Fruit fly (Drosophila melanogaster): ENCODE results near the gene CG17249.

CG17249 gene

dm6 chr3L:1688569-1688968 lies 41.3 kb upstream of the CG17249 start:
- TF ChIP-seq toe (GFP tag; optimal IDR thresholded peaks at IDR 0.05) (no peak), CG1620 (GFP tag; optimal IDR thresholded peaks at IDR 0.05) (no peak), tj (GFP tag; optimal IDR thresholded peaks at IDR 0.05) (peak; percentile 40)

dm6 chr3L:1688161-1688560 lies 40.9 kb upstream of the CG17249 start:
- TF ChIP-seq kay (GFP tag; ENCODE audit: borderline replicate concordance), result no peak
- TF ChIP-seq bab1 (GFP tag; optimal IDR thresholded peaks at IDR 0.05), result no peak

- TF ChIP-seq CG7045 (GFP tag; optimal IDR thresholded peaks at IDR 0.05), result no peak
- TF ChIP-seq tj (GFP tag; optimal IDR thresholded peaks at IDR 0.05), result no peak
- no peak for TF ChIP-seq CG1620 (GFP tag; optimal IDR thresholded peaks at IDR 0.05)
- no peak for TF ChIP-seq CG33017 (tag; optimal IDR thresholded peaks at IDR 0.05)
- no peak for TF ChIP-seq Mnt (GFP tag; optimal IDR thresholded peaks at IDR 0.05)
- TF ChIP-seq cnc (optimal IDR thresholded peaks at IDR 0.05), result no peak
- no peak for TF ChIP-seq CG5204 (GFP tag; optimal IDR thresholded peaks at IDR 0.05)
- TF ChIP-seq Hr96 (GFP tag; optimal IDR thresholded peaks at IDR 0.05), result no peak
- TF ChIP-seq ovo (GFP tag; optimal IDR thresholded peaks at IDR 0.05), result no peak
- TF ChIP-seq Clk (GFP tag; optimal IDR thresholded peaks at IDR 0.05), result no peak
- TF ChIP-seq CG7101 (tag; optimal IDR thresholded peaks at IDR 0.05), result no peak
- TF ChIP-seq Crg-1 (GFP tag; optimal IDR thresholded peaks at IDR 0.05), result no peak
- TF ChIP-seq pad (GFP tag; optimal IDR thresholded peaks at IDR 0.05), result no peak
- no peak for TF ChIP-seq CG11617 (GFP tag; optimal IDR thresholded peaks at IDR 0.05)
- no peak for TF ChIP-seq CG12768 (GFP tag; optimal IDR thresholded peaks at IDR 0.05)
- no peak for TF ChIP-seq CG14711 (tag; optimal IDR thresholded peaks at IDR 0.05)
- TF ChIP-seq bab1 (GFP tag; optimal IDR thresholded peaks at IDR 0.05), result no peak
- TF ChIP-seq toe (GFP tag; optimal IDR thresholded peaks at IDR 0.05), result no peak
- no peak for TF ChIP-seq cic (GFP tag; optimal IDR thresholded peaks at IDR 0.05)
Measured at dm6 chr3L:1683091-1683490, 35.8 kb upstream of the CG17249 start.

- TF ChIP-seq cnc (optimal IDR thresholded peaks at IDR 0.05), result no peak
- no peak for TF ChIP-seq CG33017 (tag; optimal IDR thresholded peaks at IDR 0.05)
- TF ChIP-seq CG11617 (GFP tag; optimal IDR thresholded peaks at IDR 0.05), result no peak
- TF ChIP-seq bab1 (GFP tag; optimal IDR thresholded peaks at IDR 0.05), result no peak
- TF ChIP-seq CG1620 (GFP tag; optimal IDR thresholded peaks at IDR 0.05), result no peak
- TF ChIP-seq Clk (GFP tag; optimal IDR thresholded peaks at IDR 0.05), result no peak
- no peak for TF ChIP-seq tj (GFP tag; optimal IDR thresholded peaks at IDR 0.05)
- TF ChIP-seq toe (GFP tag; optimal IDR thresholded peaks at IDR 0.05), result no peak
- no peak for TF ChIP-seq CG14711 (tag; optimal IDR thresholded peaks at IDR 0.05)
- no peak for TF ChIP-seq CG12768 (GFP tag; optimal IDR thresholded peaks at IDR 0.05)
Measured at dm6 chr3L:1679394-1679793, 32.1 kb upstream of the CG17249 start.

- TF ChIP-seq CG5204 (GFP tag; optimal IDR thresholded peaks at IDR 0.05) (no peak), tj (GFP tag; optimal IDR thresholded peaks at IDR 0.05) (no peak), ovo (GFP tag; optimal IDR thresholded peaks at IDR 0.05) (no peak), CG1620 (GFP tag; optimal IDR thresholded peaks at IDR 0.05) (no peak), Crg-1 (GFP tag; optimal IDR thresholded peaks at IDR 0.05) (no peak), Hr96 (GFP tag; optimal IDR thresholded peaks at IDR 0.05) (no peak), pad (GFP tag; optimal IDR thresholded peaks at IDR 0.05) (no peak), CG11617 (GFP tag; optimal IDR thresholded peaks at IDR 0.05) (no peak)
Measured at dm6 chr3L:1676222-1676621, 29.0 kb upstream of the CG17249 start.

- no peak for TF ChIP-seq CG33017 (tag; optimal IDR thresholded peaks at IDR 0.05)
- TF ChIP-seq CG5204 (GFP tag; optimal IDR thresholded peaks at IDR 0.05), result no peak
- TF ChIP-seq Clk (GFP tag; optimal IDR thresholded peaks at IDR 0.05), result no peak
- no peak for TF ChIP-seq CG7045 (GFP tag; optimal IDR thresholded peaks at IDR 0.05)
- no peak for TF ChIP-seq Mnt (GFP tag; optimal IDR thresholded peaks at IDR 0.05)
- no peak for TF ChIP-seq CG14711 (tag; optimal IDR thresholded peaks at IDR 0.05)
- TF ChIP-seq cic (GFP tag; optimal IDR thresholded peaks at IDR 0.05), result no peak
- no peak for TF ChIP-seq pad (GFP tag; optimal IDR thresholded peaks at IDR 0.05)
- no peak for TF ChIP-seq kay (GFP tag; ENCODE audit: borderline replicate concordance)
- no peak for TF ChIP-seq cnc (optimal IDR thresholded peaks at IDR 0.05)
- TF ChIP-seq toe (GFP tag; optimal IDR thresholded peaks at IDR 0.05), result no peak
Measured at dm6 chr3L:1675242-1675641, 28.0 kb upstream of the CG17249 start.

dm6 chr3L:1674381-1674780 lies 27.1 kb upstream of the CG17249 start, which contains the start of gene CG7991:
Gene CG7991 (plus strand): TSS chr3L:1674709.
- TF ChIP-seq ovo (GFP tag; optimal IDR thresholded peaks at IDR 0.05) (no peak), CG33017 (tag; optimal IDR thresholded peaks at IDR 0.05) (no peak), CG11617 (GFP tag; optimal IDR thresholded peaks at IDR 0.05) (no peak), CG7101 (tag; optimal IDR thresholded peaks at IDR 0.05) (no peak), CG7045 (GFP tag; optimal IDR thresholded peaks at IDR 0.05) (no peak), bab1 (GFP tag; optimal IDR thresholded peaks at IDR 0.05) (no peak), Mnt (GFP tag; optimal IDR thresholded peaks at IDR 0.05) (no peak), tj (GFP tag; optimal IDR thresholded peaks at IDR 0.05) (no peak), CG14711 (tag; optimal IDR thresholded peaks at IDR 0.05) (no peak), Hr96 (GFP tag; optimal IDR thresholded peaks at IDR 0.05) (no peak), Crg-1 (GFP tag; optimal IDR thresholded peaks at IDR 0.05) (no peak), CG1620 (GFP tag; optimal IDR thresholded peaks at IDR 0.05) (no peak), cnc (optimal IDR thresholded peaks at IDR 0.05) (no peak)

- TF ChIP-seq CG7045 (GFP tag; optimal IDR thresholded peaks at IDR 0.05) (no peak), CG5204 (GFP tag; optimal IDR thresholded peaks at IDR 0.05) (no peak), CG33017 (tag; optimal IDR thresholded peaks at IDR 0.05) (no peak), CG11617 (GFP tag; optimal IDR thresholded peaks at IDR 0.05) (no peak), kay (GFP tag; ENCODE audit: borderline replicate concordance) (no peak), bab1 (GFP tag; optimal IDR thresholded peaks at IDR 0.05) (no peak), CG14711 (tag; optimal IDR thresholded peaks at IDR 0.05) (no peak), CG7101 (tag; optimal IDR thresholded peaks at IDR 0.05) (no peak), pad (GFP tag; optimal IDR thresholded peaks at IDR 0.05) (no peak), CG12768 (GFP tag; optimal IDR thresholded peaks at IDR 0.05) (no peak), Mnt (GFP tag; optimal IDR thresholded peaks at IDR 0.05) (no peak), Hr96 (GFP tag; optimal IDR thresholded peaks at IDR 0.05) (no peak)
Measured at dm6 chr3L:1672627-1673026, 25.4 kb upstream of the CG17249 start, which contains the start of gene CG13930. Gene CG13930 (minus strand): TSS chr3L:1672727.
